Fruit fly (Drosophila melanogaster): ENCODE results near the gene Dap160.

- TF ChIP-seq lola (GFP tag; optimal IDR thresholded peaks at IDR 0.05) (no peak), psq (GFP tag; optimal IDR thresholded peaks at IDR 0.05) (no peak), Jra (GFP tag; optimal IDR thresholded peaks at IDR 0.05) (no peak), jim (GFP tag; optimal IDR thresholded peaks at IDR 0.05) (no peak), Abd-B (GFP tag; optimal IDR thresholded peaks at IDR 0.05) (no peak), ey (GFP tag; optimal IDR thresholded peaks at IDR 0.05) (no peak), OdsH (GFP tag; optimal IDR thresholded peaks at IDR 0.05) (no peak), tai (GFP tag; optimal IDR thresholded peaks at IDR 0.05) (no peak), GATAd (GFP tag; optimal IDR thresholded peaks at IDR 0.05) (no peak), woc (GFP tag; optimal IDR thresholded peaks at IDR 0.05) (no peak), Rel (GFP tag; optimal IDR thresholded peaks at IDR 0.05) (no peak), Rel (tag; optimal IDR thresholded peaks at IDR 0.05) (no peak), CrebA (GFP tag; optimal IDR thresholded peaks at IDR 0.05; ENCODE audit: borderline replicate concordance) (no peak), HLH106 (tag; optimal IDR thresholded peaks at IDR 0.05) (no peak)
Observed at dm6 chr2L:21115687-21116086, 26.5 kb downstream of the Dap160 start.

Measured in whole organism, wandering third instar larva.